Fruit fly (Drosophila melanogaster) whole organism, embryonic: ENCODE data around the gene Sirt4.

ENCODE experiments used
- Antp ChIP-seq: fragments of 200-800 bp; sonication (Bioruptor generic); optimal IDR thresholded peaks from 3 replicates; lab custom pipeline; 2016; ENCODE audit warnings: missing biosample characterization, missing genetic modification characterization
- CG11085 ChIP-seq: fragments of 200-800 bp; sonication (Bioruptor generic); IDR thresholded peaks from 2 replicates; pipeline ENCODE4 v1.3.6; 2022; ENCODE audit warnings: missing biosample characterization, missing genetic modification characterization
- CG11247 ChIP-seq: fragments of 200-800 bp; sonication (Bioruptor generic); IDR thresholded peaks from 2 replicates; pipeline ENCODE4 v1.3.6; 2022; ENCODE audit warnings: missing biosample characterization, missing genetic modification characterization
- CG11696 ChIP-seq: fragments of 200-800 bp; sonication (Bioruptor generic); IDR thresholded peaks from 2 replicates; pipeline ENCODE4 v1.3.6; 2022; ENCODE audit warnings: missing biosample characterization, missing genetic modification characterization
- CG13296 ChIP-seq: fragments of 200-800 bp; sonication (Bioruptor generic); optimal IDR thresholded peaks from 3 replicates; lab custom pipeline; 2018; ENCODE audit warnings: missing biosample characterization, mild to moderate bottlenecking, missing genetic modification characterization
- CG13894 ChIP-seq: fragments of 200-800 bp; sonication (Bioruptor generic); optimal IDR thresholded peaks from 3 replicates; lab custom pipeline; 2018; ENCODE audit warnings: missing biosample characterization, mild to moderate bottlenecking, missing genetic modification characterization, moderate library complexity
- CG15514 ChIP-seq: fragments of 200-800 bp; sonication (Bioruptor generic); optimal IDR thresholded peaks from 3 replicates; lab custom pipeline; 2017; ENCODE audit warnings: missing biosample characterization, missing genetic modification characterization, mild to moderate bottlenecking, moderate library complexity, missing genetic modification reagents
- CG2678 ChIP-seq: fragments of 200-800 bp; sonication (Bioruptor generic); optimal IDR thresholded peaks from 3 replicates; lab custom pipeline; 2019; ENCODE audit warnings: missing biosample characterization, mild to moderate bottlenecking, missing genetic modification characterization, moderate library complexity
- CG3995 ChIP-seq: fragments of 200-800 bp; sonication (Bioruptor generic); optimal IDR thresholded peaks from 3 replicates; lab custom pipeline; 2016; ENCODE audit warnings: missing biosample characterization, missing genetic modification characterization
- CG4328 ChIP-seq: fragments of 200-800 bp; sonication (Bioruptor generic); optimal IDR thresholded peaks from 3 replicates; lab custom pipeline; 2017; ENCODE audit warnings: missing biosample characterization, missing genetic modification reagents, missing genetic modification characterization
- CG4820 ChIP-seq: fragments of 200-800 bp; sonication (Bioruptor generic); optimal IDR thresholded peaks from 3 replicates; lab custom pipeline; 2016; ENCODE audit warnings: missing biosample characterization, missing genetic modification characterization
- CG5180 ChIP-seq: fragments of 200-800 bp; sonication (Bioruptor generic); optimal IDR thresholded peaks from 3 replicates; lab custom pipeline; 2017; ENCODE audit warnings: missing biosample characterization, missing genetic modification characterization, mild to moderate bottlenecking, moderate library complexity, missing genetic modification reagents
- CG6854 ChIP-seq: fragments of 200-800 bp; sonication (Bioruptor generic); optimal IDR thresholded peaks from 3 replicates; lab custom pipeline; 2017; ENCODE audit warnings: missing biosample characterization, mild to moderate bottlenecking, missing genetic modification characterization
- CG7372 ChIP-seq: fragments of 200-800 bp; sonication (Bioruptor generic); IDR thresholded peaks from 2 replicates; pipeline ENCODE4 v1.3.6; 2022; ENCODE audit warnings: missing biosample characterization, missing genetic modification characterization
- CG7963 ChIP-seq: fragments of 200-800 bp; sonication (Bioruptor generic); IDR thresholded peaks from 3 replicates; pipeline ENCODE4 v1.3.6; 2022; ENCODE audit warnings: missing biosample characterization, missing genetic modification characterization; ENCODE audit not compliant: partially characterized antibody
- Camta ChIP-seq: fragments of 200-800 bp; sonication (Bioruptor generic); optimal IDR thresholded peaks from 2 replicates; lab custom pipeline; 2016; ENCODE audit warnings: missing biosample characterization, missing genetic modification characterization
- D19B ChIP-seq: fragments of 200-800 bp; sonication (Bioruptor generic); optimal IDR thresholded peaks from 2 replicates; lab custom pipeline; 2017; ENCODE audit warnings: missing biosample characterization, mild to moderate bottlenecking, missing genetic modification characterization
- Dad ChIP-seq: fragments of 200-800 bp; sonication (Bioruptor generic); optimal IDR thresholded peaks from 3 replicates; lab custom pipeline; 2016; ENCODE audit warnings: missing biosample characterization, missing genetic modification characterization
- E2f2 ChIP-seq: fragments of 200-800 bp; sonication (Bioruptor generic); IDR thresholded peaks from 2 replicates; pipeline ENCODE4 v1.3.6; 2022; ENCODE audit warnings: missing biosample characterization, missing genetic modification characterization
- H15 ChIP-seq: fragments of 200-800 bp; sonication (Bioruptor generic); IDR thresholded peaks from 3 replicates; pipeline ENCODE4 v1.3.6; 2022; ENCODE audit warnings: missing biosample characterization, missing genetic modification characterization
- HLHmδ ChIP-seq: fragments of 200-800 bp; sonication (Bioruptor generic); optimal IDR thresholded peaks from 2 replicates; lab custom pipeline; 2018; ENCODE audit warnings: missing biosample characterization, mild to moderate bottlenecking, missing genetic modification characterization, moderate library complexity
- Med ChIP-seq: fragments of 200-800 bp; sonication (Bioruptor generic); peaks from one replicate; lab custom pipeline; 2016; ENCODE audit warnings: missing biosample characterization, missing genetic modification characterization, mild to moderate bottlenecking, inconsistent platforms, moderate library complexity
- Poxn ChIP-seq: fragments of 200-800 bp; sonication (Bioruptor generic); IDR thresholded peaks from 2 replicates; pipeline ENCODE4 v1.3.6; 2022; ENCODE audit warnings: missing biosample characterization, missing genetic modification characterization
- Ptx1 ChIP-seq: fragments of 200-800 bp; sonication (Bioruptor generic); IDR thresholded peaks from 2 replicates; pipeline ENCODE4 v1.3.6; 2022; ENCODE audit warnings: missing biosample characterization, missing genetic modification characterization
- Sry-β ChIP-seq: fragments of 200-800 bp; sonication (Bioruptor generic); optimal IDR thresholded peaks from 2 replicates; lab custom pipeline; 2018; ENCODE audit warnings: missing biosample characterization, mild to moderate bottlenecking, missing genetic modification characterization, moderate library complexity
- al ChIP-seq: fragments of 200-800 bp; sonication (Bioruptor generic); IDR thresholded peaks from 2 replicates; pipeline ENCODE4 v1.3.6; 2022; ENCODE audit warnings: missing biosample characterization, missing genetic modification characterization
- bcd ChIP-seq: fragments of 200-800 bp; sonication (Bioruptor generic); optimal IDR thresholded peaks from 2 replicates; lab custom pipeline; 2017; ENCODE audit warnings: missing biosample characterization, mild to moderate bottlenecking, missing genetic modification characterization
- danr ChIP-seq: fragments of 200-800 bp; sonication (Bioruptor generic); IDR thresholded peaks from 2 replicates; pipeline ENCODE4 v1.3.6; 2022; ENCODE audit warnings: missing biosample characterization, missing genetic modification characterization
- disco-r ChIP-seq: fragments of 200-800 bp; sonication (Bioruptor generic); optimal IDR thresholded peaks from 2 replicates; lab custom pipeline; 2016; ENCODE audit warnings: missing biosample characterization, missing genetic modification characterization
- ems ChIP-seq: fragments of 200-800 bp; sonication (Bioruptor generic); optimal IDR thresholded peaks from 3 replicates; lab custom pipeline; 2016; ENCODE audit warnings: missing biosample characterization, missing genetic modification characterization
- esg ChIP-seq: fragments of 200-800 bp; sonication (Bioruptor generic); conservative IDR thresholded peaks from 2 replicates; pipeline ENCODE4 v1.3.6; 2022; ENCODE audit warnings: missing biosample characterization, missing genetic modification characterization
- fru ChIP-seq: fragments of >200 bp; optimal IDR thresholded peaks from 2 replicates; lab custom pipeline; 2017
- gce ChIP-seq: fragments of 200-800 bp; sonication (Bioruptor generic); IDR thresholded peaks from 3 replicates; pipeline ENCODE4 v1.3.6; 2022; ENCODE audit warnings: missing biosample characterization, missing genetic modification characterization
- insv ChIP-seq, 2 experiments: fragments of 200-800 bp; sonication (Bioruptor generic); optimal IDR thresholded peaks; 3 replicates each; lab custom pipeline; 2016 to 2018; ENCODE audit warnings: missing biosample characterization in 2 of 2, missing genetic modification characterization in 2 of 2
- kah ChIP-seq: fragments of 200-800 bp; sonication (Bioruptor generic); optimal IDR thresholded peaks from 2 replicates; lab custom pipeline; 2018; ENCODE audit warnings: missing biosample characterization, mild to moderate bottlenecking, missing genetic modification characterization
- lbe ChIP-seq: fragments of 200-800 bp; sonication (Bioruptor generic); optimal IDR thresholded peaks from 2 replicates; lab custom pipeline; 2016; ENCODE audit warnings: missing biosample characterization, mild to moderate bottlenecking, missing genetic modification characterization
- lola ChIP-seq, 3 experiments: fragments of >200 bp in 2 of 3; fragments of 200-800 bp in 1 of 3; sonication (Bioruptor generic) in 1 of 3; optimal IDR thresholded peaks; 2 replicates each; lab custom pipeline; 2017 to 2019; ENCODE audit warnings: missing biosample characterization in 3 of 3, missing genetic modification characterization in 3 of 3, mild to moderate bottlenecking in 1 of 3, moderate library complexity in 1 of 3
- pho ChIP-seq: fragments of 200-800 bp; sonication (Bioruptor generic); optimal IDR thresholded peaks from 2 replicates; lab custom pipeline; 2016; ENCODE audit warnings: missing biosample characterization, missing genetic modification characterization
- phol ChIP-seq: fragments of 200-800 bp; sonication (Bioruptor generic); optimal IDR thresholded peaks from 3 replicates; lab custom pipeline; 2018; ENCODE audit warnings: missing biosample characterization, mild to moderate bottlenecking, missing genetic modification characterization, moderate library complexity
- repo ChIP-seq: fragments of 200-800 bp; sonication (Bioruptor generic); optimal IDR thresholded peaks from 2 replicates; lab custom pipeline; 2016; ENCODE audit warnings: missing biosample characterization, missing genetic modification characterization
- slou ChIP-seq: fragments of 200-800 bp; sonication (Bioruptor generic); optimal IDR thresholded peaks from 3 replicates; lab custom pipeline; 2016; ENCODE audit warnings: missing biosample characterization, missing genetic modification characterization
- stwl ChIP-seq: fragments of 200-800 bp; sonication (Bioruptor generic); optimal IDR thresholded peaks from 3 replicates; lab custom pipeline; 2018; ENCODE audit warnings: missing biosample characterization, mild to moderate bottlenecking, missing genetic modification characterization, moderate library complexity
- wek ChIP-seq: fragments of 200-800 bp; sonication (Bioruptor generic); optimal IDR thresholded peaks from 3 replicates; lab custom pipeline; 2018; ENCODE audit warnings: missing biosample characterization, mild to moderate bottlenecking, missing genetic modification characterization, moderate library complexity
- zf30C ChIP-seq: fragments of 200-800 bp; sonication (Bioruptor generic); optimal IDR thresholded peaks from 3 replicates; lab custom pipeline; 2018; ENCODE audit warnings: missing biosample characterization, mild to moderate bottlenecking, missing genetic modification characterization

Gene Sirt4

dm6 chrX:5705899-5706312, 40.2 kb upstream of the Sirt4 start (continued):
- TF ChIP-seq stwl (tag; lab: Kevin White, UChicago) = no peak
- peak; percentile 95 for TF ChIP-seq CG7372 (GFP tag; lab: Robert Waterston, UW)
- peak; percentile 80 for TF ChIP-seq CG5180 (GFP tag; lab: Kevin White, UChicago)
- peak; percentile 66 for TF ChIP-seq E2f2
- TF ChIP-seq al (GFP tag; lab: Robert Waterston, UW) = peak; percentile 93
- peak; percentile 69 for TF ChIP-seq CG11696
- TF ChIP-seq CG2678 (tag; lab: Kevin White, UChicago) = peak; percentile 90
- no peak for TF ChIP-seq lola (GFP tag; optimal IDR thresholded peaks at IDR 0.05; lab: Kevin White, UChicago)
- peak; percentile 87 for TF ChIP-seq gce (GFP tag; lab: Robert Waterston, UW)
- TF ChIP-seq ems = peak; percentile 71
- peak; percentile 63 for TF ChIP-seq Camta (GFP tag; lab: Kevin White, UChicago)
- TF ChIP-seq Dad (GFP tag; lab: Kevin White, UChicago) = peak; percentile 66
- peak; percentile 85 for TF ChIP-seq CG15514 (GFP tag; lab: Kevin White, UChicago)
- peak; percentile 84 for TF ChIP-seq CG4820
- TF ChIP-seq CG3995 (GFP tag; lab: Kevin White, UChicago) = no peak
- TF ChIP-seq danr (GFP tag; lab: Robert Waterston, UW) = peak; percentile 85
- TF ChIP-seq CG11247 (GFP tag; lab: Robert Waterston, UW) = peak; percentile 92
- peak; percentile 69 for TF ChIP-seq D19B
- TF ChIP-seq CG7963 = no peak
- TF ChIP-seq slou (GFP tag; lab: Kevin White, UChicago) = peak; percentile 35
- peak; percentile 95 for TF ChIP-seq CG13894 (tag; lab: Kevin White, UChicago)
- TF ChIP-seq CG11085 = peak; percentile 88
- TF ChIP-seq insv (GFP tag; optimal IDR thresholded peaks at IDR 0.05; lab: Kevin White, UChicago) = no peak
- peak; percentile 69 for TF ChIP-seq CG4328
- peak; percentile 73 for TF ChIP-seq kah (GFP tag; lab: Kevin White, UChicago)
- peak; percentile 30 for TF ChIP-seq disco-r (GFP tag; lab: Kevin White, UChicago)
- TF ChIP-seq phol = peak; percentile 82
- TF ChIP-seq Antp (GFP tag; lab: Kevin White, UChicago) = peak; percentile 60
- peak; percentile 38 for TF ChIP-seq wek
- no peak for TF ChIP-seq HLHmδ (GFP tag; lab: Kevin White, UChicago)
- TF ChIP-seq repo = peak; percentile 42
- TF ChIP-seq lbe (GFP tag; lab: Kevin White, UChicago) = no peak
- peak; percentile 88 for TF ChIP-seq H15 (GFP tag; lab: Robert Waterston, UW)
- peak; percentile 40 for TF ChIP-seq zf30C (GFP tag; lab: Kevin White, UChicago)
- peak; percentile 80 for TF ChIP-seq CG13296 (GFP tag; lab: Kevin White, UChicago)
- peak; percentile 72 for TF ChIP-seq Poxn
- TF ChIP-seq esg (GFP tag; lab: Robert Waterston, UW) = peak; percentile 89
- TF ChIP-seq pho = peak; percentile 47
- peak; percentile 97 for TF ChIP-seq Med (GFP tag; lab: Kevin White, UChicago)
- TF ChIP-seq Ptx1 (GFP tag; lab: Robert Waterston, UW) = peak; percentile 95

dm6 chrX:5705097-5705496, 39.4 kb upstream of the Sirt4 start:
- TF ChIP-seq fru (lab: Kevin White, UChicago) (no peak), CG6854 (GFP tag; lab: Kevin White, UChicago) (no peak), Sry-β (GFP tag; lab: Kevin White, UChicago) (peak; percentile 57), bcd (GFP tag; lab: Kevin White, UChicago) (no peak), CG3995 (GFP tag; lab: Kevin White, UChicago) (peak; percentile 93)
